Fruit fly (Drosophila melanogaster) whole organism, wandering third instar larva: Measurements from ENCODE around the gene ca.
A peak's percentile ranks its signal among the peaks of the same experiment; 100 is the strongest.

ENCODE experiments used
- Abd-B ChIP-seq: fragments of >200 bp; optimal IDR thresholded peaks from 2 replicates; lab custom pipeline; 2017; ENCODE audit warnings: missing biosample characterization, missing genetic modification characterization
- CG32264 ChIP-seq: fragments of 200-800 bp; sonication (Bioruptor generic); optimal IDR thresholded peaks from 2 replicates; lab custom pipeline; 2016; ENCODE audit warnings: missing biosample characterization, missing genetic modification characterization
- CG9705 ChIP-seq: fragments of 200-800 bp; sonication (Bioruptor generic); optimal IDR thresholded peaks from 2 replicates; lab custom pipeline; 2018; ENCODE audit warnings: missing biosample characterization, mild to moderate bottlenecking, missing genetic modification characterization
- CrebA ChIP-seq: fragments of 200-800 bp; sonication (Bioruptor generic); optimal IDR thresholded peaks from 2 replicates; lab custom pipeline; 2016; ENCODE audit warnings: missing biosample characterization, mild to moderate bottlenecking, missing genetic modification characterization, borderline replicate concordance
- Dfd ChIP-seq: fragments of >200 bp; optimal IDR thresholded peaks from 2 replicates; lab custom pipeline; 2017; ENCODE audit warnings: missing biosample characterization, missing genetic modification characterization
- Dif ChIP-seq: fragments of 200-275, 200-300 bp; sonication (Bioruptor generic); optimal IDR thresholded peaks from 2 replicates; lab custom pipeline; 2018; ENCODE audit warnings: missing biosample characterization, missing genetic modification characterization; ENCODE audit not compliant: partially characterized antibody
- HLH106 ChIP-seq: fragments of 200-800 bp; optimal IDR thresholded peaks from 3 replicates; lab custom pipeline; 2019; ENCODE audit warnings: missing biosample characterization, mild to moderate bottlenecking, missing genetic modification characterization, moderate library complexity
- Hnf4 ChIP-seq: fragments of 200-800 bp; sonication (Bioruptor generic); optimal IDR thresholded peaks from 2 replicates; lab custom pipeline; 2016; ENCODE audit warnings: missing biosample characterization, mild to moderate bottlenecking, missing genetic modification characterization
- Hr83 ChIP-seq: fragments of 200-300 bp; sonication (Bioruptor generic); optimal IDR thresholded peaks from 2 replicates; lab custom pipeline; 2016; ENCODE audit warnings: missing biosample characterization, mild to moderate bottlenecking, missing genetic modification characterization, moderate library complexity; ENCODE audit not compliant: poor library complexity, severe bottlenecking
- Myc ChIP-seq: fragments of >200 bp; optimal IDR thresholded peaks from 2 replicates; lab custom pipeline; 2017
- N ChIP-seq: fragments of >200 bp; optimal IDR thresholded peaks from 2 replicates; lab custom pipeline; 2018; ENCODE audit warnings: missing biosample characterization, missing external identifiers, missing genetic modification characterization
- Rel ChIP-seq, 2 experiments: fragments of 200-800 bp; sonication (Bioruptor generic) in 1 of 2; optimal IDR thresholded peaks; 2 replicates in 1 of 2; 3 replicates in 1 of 2; lab custom pipeline; 2016 to 2019; ENCODE audit warnings: mild to moderate bottlenecking in 2 of 2, missing biosample characterization in 2 of 2, missing genetic modification characterization in 2 of 2, moderate library complexity in 1 of 2
- Sp1 ChIP-seq: fragments of 200-800 bp; sonication (Bioruptor generic); optimal IDR thresholded peaks from 3 replicates; lab custom pipeline; 2019; ENCODE audit warnings: missing biosample characterization, mild to moderate bottlenecking, missing genetic modification characterization, moderate library complexity
- Vsx2 ChIP-seq: fragments of 200-300, 225-300 bp; sonication (Bioruptor generic); optimal IDR thresholded peaks from 2 replicates; lab custom pipeline; 2018; ENCODE audit warnings: missing biosample characterization, missing genetic modification characterization; ENCODE audit not compliant: partially characterized antibody
- br ChIP-seq: fragments of 200-800 bp; sonication (Bioruptor generic); optimal IDR thresholded peaks from 2 replicates; lab custom pipeline; 2016; ENCODE audit warnings: missing biosample characterization, missing genetic modification characterization
- brk ChIP-seq: fragments of 200-800 bp; sonication (Bioruptor generic); optimal IDR thresholded peaks from 2 replicates; lab custom pipeline; 2016; ENCODE audit warnings: missing biosample characterization, mild to moderate bottlenecking, missing genetic modification characterization
- dl ChIP-seq, 2 experiments: fragments of 175-275, 200-275 bp in 1 of 2; fragments of 200-275 bp in 1 of 2; sonication (Bioruptor generic); optimal IDR thresholded peaks; lab custom pipeline; 2018; ENCODE audit warnings: mild to moderate bottlenecking in 2 of 2, missing biosample characterization in 2 of 2, missing genetic modification characterization in 2 of 2, moderate library complexity in 2 of 2; ENCODE audit not compliant: partially characterized antibody in 2 of 2, insufficient read depth in 1 of 2
- dmrt93B ChIP-seq: fragments of 200-800 bp; sonication (Bioruptor generic); optimal IDR thresholded peaks from 2 replicates; lab custom pipeline; 2018; ENCODE audit warnings: missing biosample characterization, mild to moderate bottlenecking, missing genetic modification characterization
- dsf ChIP-seq: sonication (Bioruptor generic); optimal IDR thresholded peaks from 2 replicates; lab custom pipeline; 2016; ENCODE audit warnings: missing biosample characterization, missing genetic modification characterization, borderline replicate concordance
- ey ChIP-seq: fragments of 200-800 bp; sonication (Bioruptor generic); optimal IDR thresholded peaks from 2 replicates; lab custom pipeline; 2016; ENCODE audit warnings: missing biosample characterization, missing genetic modification characterization
- foxo ChIP-seq, 2 experiments: fragments of 200-800 bp; sonication (Bioruptor generic); optimal IDR thresholded peaks; 2 replicates in 1 of 2; 3 replicates in 1 of 2; lab custom pipeline; 2016 to 2017; ENCODE audit warnings: missing biosample characterization in 2 of 2, missing genetic modification characterization in 2 of 2
- fru ChIP-seq: fragments of 200-800 bp; sonication (Bioruptor generic); optimal IDR thresholded peaks from 3 replicates; lab custom pipeline; 2016; ENCODE audit warnings: missing biosample characterization, mild to moderate bottlenecking, missing genetic modification characterization
- h ChIP-seq: fragments of 200-800 bp; sonication (Bioruptor generic); optimal IDR thresholded peaks from 3 replicates; lab custom pipeline; 2016; ENCODE audit warnings: missing biosample characterization, mild to moderate bottlenecking, missing genetic modification characterization
- pan ChIP-seq: fragments of >200 bp; optimal IDR thresholded peaks from 2 replicates; lab custom pipeline; 2017
- psq ChIP-seq: fragments of 200-800 bp; sonication (Bioruptor generic); optimal IDR thresholded peaks from 3 replicates; lab custom pipeline; 2017; ENCODE audit warnings: missing biosample characterization, mild to moderate bottlenecking, missing genetic modification characterization, moderate library complexity
- sage ChIP-seq: fragments of 200-800 bp; sonication (Bioruptor generic); optimal IDR thresholded peaks from 2 replicates; lab custom pipeline; 2016; ENCODE audit warnings: missing biosample characterization, mild to moderate bottlenecking, missing genetic modification characterization
- sv ChIP-seq: fragments of 200-800 bp; sonication (Bioruptor generic); optimal IDR thresholded peaks from 3 replicates; lab custom pipeline; 2016; ENCODE audit warnings: missing biosample characterization, missing genetic modification characterization
- tai ChIP-seq: sonication (Bioruptor generic); optimal IDR thresholded peaks from 2 replicates; lab custom pipeline; 2016; ENCODE audit warnings: missing biosample characterization, missing genetic modification characterization
- usp ChIP-seq: fragments of >200 bp; optimal IDR thresholded peaks from 2 replicates; lab custom pipeline; 2017; ENCODE audit warnings: missing biosample characterization, missing genetic modification characterization
- woc ChIP-seq: sonication (Bioruptor generic); optimal IDR thresholded peaks from 2 replicates; lab custom pipeline; 2016; ENCODE audit warnings: missing biosample characterization, mild to moderate bottlenecking, missing genetic modification characterization

The ca gene

dm6 chr3R:29767236-29767635 is 39.4 kb upstream of the ca start:
- TF ChIP-seq fru (GFP tag; lab: Kevin White, UChicago) (no peak), Dfd (peak; percentile 91)

- TF ChIP-seq Sp1 (GFP tag; lab: Kevin White, UChicago) (no peak), CG9705 (GFP tag; lab: Kevin White, UChicago) (no peak), brk (no peak), br (GFP tag; lab: Kevin White, UChicago) (no peak), N (GFP tag; lab: Kevin White, UChicago) (no peak), tai (GFP tag; lab: Kevin White, UChicago) (no peak), pan (lab: Kevin White, UChicago) (no peak), fru (GFP tag; lab: Kevin White, UChicago) (no peak), dsf (GFP tag; lab: Kevin White, UChicago) (no peak), sv (no peak), HLH106 (tag; lab: Kevin White, UChicago) (no peak)
Measured at dm6 chr3R:29770930-29771329, 35.7 kb upstream of the ca start.

dm6 chr3R:29771645-29772089 is 34.9 kb upstream of the ca start:
- TF ChIP-seq Sp1 (GFP tag; lab: Kevin White, UChicago) (no peak), Hnf4 (no peak), Rel (GFP tag; optimal IDR thresholded peaks at IDR 0.05; lab: Kevin White, UChicago) (no peak), Rel (tag; optimal IDR thresholded peaks at IDR 0.05; lab: Kevin White, UChicago) (peak; percentile 82), ey (no peak), sv (no peak), Abd-B (GFP tag; lab: Kevin White, UChicago) (no peak), Dfd (no peak), h (GFP tag; lab: Kevin White, UChicago) (no peak), usp (GFP tag; lab: Kevin White, UChicago) (no peak), sage (GFP tag; lab: Kevin White, UChicago) (no peak), CG9705 (GFP tag; lab: Kevin White, UChicago) (no peak), Myc (lab: Kevin White, UChicago) (no peak), CrebA (GFP tag; lab: Kevin White, UChicago) (peak; percentile 45), CG32264 (GFP tag; lab: Kevin White, UChicago) (no peak), HLH106 (tag; lab: Kevin White, UChicago) (no peak), N (GFP tag; lab: Kevin White, UChicago) (no peak)

- TF ChIP-seq Dfd (no peak), CG9705 (GFP tag; lab: Kevin White, UChicago) (peak; percentile 47), tai (GFP tag; lab: Kevin White, UChicago) (peak; percentile 36), Vsx2 (GFP tag; lab: Kevin White, UChicago) (peak; percentile 32), CrebA (GFP tag; lab: Kevin White, UChicago) (no peak), sage (GFP tag; lab: Kevin White, UChicago) (no peak), br (GFP tag; lab: Kevin White, UChicago) (peak; percentile 2), HLH106 (tag; lab: Kevin White, UChicago) (peak; percentile 63), Abd-B (GFP tag; lab: Kevin White, UChicago) (no peak), psq (peak; percentile 94), woc (peak; percentile 72), foxo (GFP tag; optimal IDR thresholded peaks at IDR 0.05; lab: Kevin White, UChicago) (peak in 1 of 2 experiments; percentile 27), Hr83 (GFP tag; lab: Kevin White, UChicago) (peak; percentile 55), fru (GFP tag; lab: Kevin White, UChicago) (peak; percentile 7), Dif (GFP tag; lab: Kevin White, UChicago) (peak; percentile 93), dl (GFP tag; optimal IDR thresholded peaks at IDR 0.05; lab: Kevin White, UChicago; ENCODE audit: insufficient read depth in 1 of 2, partially characterized antibody in 2 of 2) (peak; percentile 91 to 92), Myc (lab: Kevin White, UChicago) (peak; percentile 29), dmrt93B (peak; percentile 70)
- TF ChIP-seq, all 38 proteins: peak for 14
Measured at dm6 chr3R:29772090-29772794, 34.4 kb upstream of the ca start.
